Worm (Caenorhabditis elegans) whole organism, L4 larva: ENCODE results near the gene mtpn-1.

ENCODE experiments used
- F10B5.3 ChIP-seq: sonication (generic microtip); optimal IDR thresholded peaks from 2 replicates; lab custom pipeline; 2016; ENCODE audit warnings: mild to moderate bottlenecking, missing genetic modification characterization, missing compliant biosample characterization
- F26F4.8 ChIP-seq: fragments of 200-800 bp; sonication (Bioruptor generic); conservative IDR thresholded peaks from 2 replicates; pipeline ENCODE4 v1.3.6; 2022; ENCODE audit warnings: missing genetic modification characterization, missing compliant biosample characterization
- R02D3.7 ChIP-seq: fragments of 150-350 bp; sonication (generic microtip); optimal IDR thresholded peaks from 3 replicates; lab custom pipeline; 2014; ENCODE audit warnings: missing biosample characterization, missing genetic modification characterization
- T20F7.1 ChIP-seq: fragments of 200-800 bp; sonication (Bioruptor generic); optimal IDR thresholded peaks from 2 replicates; lab custom pipeline; 2018; ENCODE audit warnings: mild to moderate bottlenecking, missing genetic modification characterization, missing compliant biosample characterization
- ZK337.2 ChIP-seq: fragments of 200-800 bp; sonication (Bioruptor generic); IDR thresholded peaks from 2 replicates; pipeline ENCODE4 v1.3.6; 2022; ENCODE audit warnings: missing genetic modification reagents, missing genetic modification characterization, missing compliant biosample characterization
- ama-1 ChIP-seq: fragments of 150-350 bp; optimal IDR thresholded peaks from 2 replicates; lab custom pipeline; 2014; ENCODE audit warnings: inconsistent platforms, mixed read lengths
- arid-1 ChIP-seq: fragments of 200-800 bp; sonication (Bioruptor generic); conservative IDR thresholded peaks from 2 replicates; pipeline ENCODE4 v1.3.6; 2022; ENCODE audit warnings: missing genetic modification reagents, missing genetic modification characterization, missing compliant biosample characterization
- dmd-6 ChIP-seq: fragments of 200-800 bp; sonication (Bioruptor generic); IDR thresholded peaks from 2 replicates; pipeline ENCODE4 v1.3.6; 2022; ENCODE audit warnings: missing genetic modification reagents, missing genetic modification characterization, missing compliant biosample characterization
- dmd-8 ChIP-seq: fragments of 200-800 bp; sonication (Bioruptor generic); IDR thresholded peaks from 2 replicates; pipeline ENCODE4 v1.3.6; 2022; ENCODE audit warnings: missing genetic modification characterization, missing compliant biosample characterization
- dve-1 ChIP-seq: sonication (generic microtip); optimal IDR thresholded peaks from 2 replicates; lab custom pipeline; 2017; ENCODE audit warnings: antibody characterized with exemption, mild to moderate bottlenecking, missing genetic modification characterization, missing compliant biosample characterization; ENCODE audit not compliant: insufficient read depth
- hif-1 ChIP-seq, 2 experiments: sonication (generic microtip); optimal IDR thresholded peaks; 2 replicates each; lab custom pipeline; 2016 to 2017; ENCODE audit warnings: missing compliant biosample characterization in 2 of 2, missing genetic modification characterization in 2 of 2, missing genetic modification reagents in 2 of 2, missing genotype in 2 of 2, mild to moderate bottlenecking in 1 of 2
- hlh-11 ChIP-seq: fragments of 200-800 bp; sonication (Bioruptor generic); optimal IDR thresholded peaks from 2 replicates; lab custom pipeline; 2018; ENCODE audit warnings: mild to moderate bottlenecking, missing genetic modification characterization, missing compliant biosample characterization
- hlh-30 ChIP-seq: sonication (generic microtip); optimal IDR thresholded peaks from 2 replicates; lab custom pipeline; 2017; ENCODE audit warnings: antibody characterized with exemption, mild to moderate bottlenecking, missing genetic modification characterization, missing compliant biosample characterization; ENCODE audit not compliant: insufficient read depth
- hmg-1.1 ChIP-seq: fragments of 200-800 bp; sonication (Bioruptor generic); IDR thresholded peaks from 2 replicates; pipeline ENCODE4 v1.3.6; 2022; ENCODE audit warnings: missing genetic modification reagents, missing genetic modification characterization, missing compliant biosample characterization
- lin-13 ChIP-seq: fragments of 150-350 bp; optimal IDR thresholded peaks from 2 replicates; lab custom pipeline; 2014; ENCODE audit warnings: missing biosample characterization, missing genetic modification reagents, missing genetic modification characterization
- lin-15B ChIP-seq: fragments of 150-350 bp; sonication (generic microtip); optimal IDR thresholded peaks from 3 replicates; lab custom pipeline; 2014; ENCODE audit warnings: missing biosample characterization, missing genetic modification characterization
- lin-29 ChIP-seq: fragments of 200-800 bp; sonication (Bioruptor generic); IDR thresholded peaks from 2 replicates; pipeline ENCODE4 v1.3.6; 2022; ENCODE audit warnings: missing genetic modification reagents, missing genetic modification characterization, missing compliant biosample characterization
- mxl-2 ChIP-seq: fragments of 200-800 bp; sonication (Bioruptor generic); conservative IDR thresholded peaks from 2 replicates; pipeline ENCODE4 v1.3.6; 2022; ENCODE audit warnings: missing genetic modification reagents, missing genetic modification characterization, missing compliant biosample characterization
- mxl-3 ChIP-seq: fragments of 200-800 bp; sonication (Bioruptor generic); optimal IDR thresholded peaks from 2 replicates; lab custom pipeline; 2018; ENCODE audit warnings: mild to moderate bottlenecking, missing genetic modification characterization, missing compliant biosample characterization
- nhr-42 ChIP-seq: fragments of 200-800 bp; sonication (Bioruptor generic); IDR thresholded peaks from 2 replicates; pipeline ENCODE4 v1.3.6; 2022; ENCODE audit warnings: missing genetic modification characterization, missing compliant biosample characterization
- nhr-48 ChIP-seq: sonication (generic microtip); optimal IDR thresholded peaks from 2 replicates; lab custom pipeline; 2016; ENCODE audit warnings: mild to moderate bottlenecking, missing genetic modification characterization, missing compliant biosample characterization
- set-16 ChIP-seq: fragments of 200-800 bp; sonication (Bioruptor generic); IDR thresholded peaks from 2 replicates; pipeline ENCODE4 v1.3.6; 2022; ENCODE audit warnings: missing genetic modification reagents, missing genetic modification characterization, missing compliant biosample characterization
- skn-1 ChIP-seq: fragments of 150-350 bp; optimal IDR thresholded peaks from 2 replicates; lab custom pipeline; 2014; ENCODE audit warnings: missing biosample characterization, missing genetic modification characterization
- snpc-1.2 ChIP-seq: fragments of 200-800 bp; sonication (Bioruptor generic); IDR thresholded peaks from 2 replicates; pipeline ENCODE4 v1.3.6; 2022; ENCODE audit warnings: missing genetic modification reagents, missing genetic modification characterization, missing compliant biosample characterization
- tag-97 ChIP-seq: fragments of 200-800 bp; sonication (Bioruptor generic); IDR thresholded peaks from 2 replicates; pipeline ENCODE4 v1.3.6; 2022; ENCODE audit warnings: missing genetic modification characterization, missing compliant biosample characterization
- tra-1 ChIP-seq: fragments of 200-800 bp; sonication (Bioruptor generic); IDR thresholded peaks from 2 replicates; pipeline ENCODE4 v1.3.6; 2022; ENCODE audit warnings: missing genetic modification reagents, missing genetic modification characterization, missing compliant biosample characterization
- unc-130 ChIP-seq: sonication (generic microtip); optimal IDR thresholded peaks from 2 replicates; lab custom pipeline; 2016; ENCODE audit warnings: missing genetic modification reagents, missing genetic modification characterization, missing compliant biosample characterization
- unc-39 ChIP-seq: sonication (generic microtip); optimal IDR thresholded peaks from 2 replicates; lab custom pipeline; 2017; ENCODE audit warnings: missing biosample characterization, missing genetic modification characterization
- unc-62 ChIP-seq, 3 experiments: fragments of 150-350 bp in 1 of 3; sonication (generic microtip); optimal IDR thresholded peaks in 2 of 3; peaks in 1 of 3; 1 replicate in 1 of 3; 2 replicates in 2 of 3; lab custom pipeline; 2014 to 2017; ENCODE audit warnings: missing biosample characterization in 3 of 3, missing genetic modification characterization in 3 of 3, missing genetic modification reagents in 3 of 3, missing genotype in 1 of 3

Gene mtpn-1

ce11 chrX:2432459-2432858, 25.2 kb downstream of the mtpn-1 start (continued):
- 0 out of 2 replicates have a peak, but pooled peaks have one; percentile 50 for TF ChIP-seq arid-1 (GFP tag; lab: Robert Waterston, UW)

ce11 chrX:2433805-2434204, 26.5 kb downstream of the mtpn-1 start:
- TF ChIP-seq hlh-11 (tag; lab: Kevin White, UChicago) (peak; percentile 26), F10B5.3 (tag; lab: Kevin White, UChicago) (peak; percentile 28), mxl-3 (GFP tag; lab: Kevin White, UChicago) (no peak), ZK337.2 (GFP tag; lab: Robert Waterston, UW) (no peak), unc-62 (GFP tag; optimal IDR thresholded peaks at IDR 0.05 in 1 of 2; lab: Kevin White, UChicago) (peak in 1 of 2 experiments; percentile 64), unc-62 (tag; optimal IDR thresholded peaks at IDR 0.05; lab: Kevin White, UChicago) (no peak), hlh-30 (tag; lab: Kevin White, UChicago) (peak; percentile 61)
- TF ChIP-seq, all 104 proteins: peak for 4

DNA sequence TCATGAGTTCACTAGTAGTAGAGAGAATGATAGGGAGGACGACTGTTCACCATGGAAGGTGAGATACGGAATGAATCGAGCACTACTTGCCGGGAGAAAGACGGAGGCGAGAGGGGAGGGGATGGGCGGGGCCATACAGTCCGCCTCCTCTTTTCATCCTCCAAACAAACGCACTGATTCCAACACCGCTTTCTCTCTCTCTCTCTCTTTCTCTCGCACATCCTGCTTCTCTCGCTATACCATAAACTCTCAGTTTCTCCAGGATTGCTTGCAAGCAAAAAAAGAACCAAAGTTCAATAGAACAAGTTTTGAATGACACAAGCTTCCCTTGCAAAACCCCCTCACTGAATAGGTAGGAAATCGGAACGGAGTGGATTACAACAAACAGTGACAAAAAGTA, 28.1 kb downstream of the mtpn-1 start:
- TF ChIP-seq R02D3.7 (tag; lab: Kevin White, UChicago) (no peak), T20F7.1 (no peak), nhr-48 (tag; lab: Kevin White, UChicago) (peak; percentile 29), F10B5.3 (tag; lab: Kevin White, UChicago) (no peak), dmd-6 (GFP tag; lab: Robert Waterston, UW) (peak; percentile 60), unc-130 (GFP tag; lab: Kevin White, UChicago) (no peak), tag-97 (GFP tag; lab: Robert Waterston, UW) (no peak), set-16 (GFP tag; lab: Robert Waterston, UW) (peak; percentile 35; the same call in 1 of the 2 replicates), ama-1 (lab: Kevin White, UChicago) (no peak), hlh-11 (tag; lab: Kevin White, UChicago) (peak; percentile 35), dmd-8 (GFP tag; lab: Robert Waterston, UW) (0 out of 2 replicates have a peak, but pooled peaks have one; percentile 39), lin-13 (GFP tag; lab: Kevin White, UChicago) (peak; percentile 19), dve-1 (tag; lab: Kevin White, UChicago) (peak; percentile 14), hmg-1.1 (0 out of 2 replicates have a peak, but pooled peaks have one; percentile 9), snpc-1.2 (GFP tag; lab: Robert Waterston, UW) (no peak)
- TF ChIP-seq, all 104 proteins: peak for 8

- TF ChIP-seq hif-1 (tag; optimal IDR thresholded peaks at IDR 0.05; lab: Kevin White, UChicago) (no peak), lin-15B (no peak), F26F4.8 (no peak), nhr-42 (GFP tag; lab: Robert Waterston, UW) (no peak), arid-1 (GFP tag; lab: Robert Waterston, UW) (no peak), unc-39 (tag; lab: Kevin White, UChicago) (no peak), lin-29 (GFP tag; lab: Robert Waterston, UW) (no peak), skn-1 (tag; lab: Kevin White, UChicago) (no peak), unc-130 (GFP tag; lab: Kevin White, UChicago) (no peak), R02D3.7 (tag; lab: Kevin White, UChicago) (no peak), ama-1 (lab: Kevin White, UChicago) (no peak), tra-1 (GFP tag; lab: Robert Waterston, UW) (no peak), mxl-2 (GFP tag; lab: Robert Waterston, UW) (no peak)
Observed at ce11 chrX:2438857-2439256, 31.6 kb downstream of the mtpn-1 start, which contains the start of gene gid-2. gid-2 (minus strand) TSS chrX:2438957.

ce11 chrX:2439309-2439708, 32.0 kb downstream of the mtpn-1 start:
- no peak for TF ChIP-seq tra-1 (GFP tag; lab: Robert Waterston, UW)
- TF ChIP-seq hlh-30 (tag; lab: Kevin White, UChicago): peak; percentile 41
